Worm (Caenorhabditis elegans): ENCODE data around the gene fbxa-1.

ce11 chrIII:2272075-2272474 is 35.9 kb downstream of the fbxa-1 start, which contains the start of gene fbxa-48:
- TF ChIP-seq W03F9.2 (tag; optimal IDR thresholded peaks at IDR 0.05) (no peak), him-1 (tag; optimal IDR thresholded peaks at IDR 0.05) (no peak), dao-5 (tag; optimal IDR thresholded peaks at IDR 0.05) (no peak)

Data from whole organism, L4/young adult.